Worm (Caenorhabditis elegans) whole organism, early embryonic: Measurements from ENCODE around the gene T09D3.9.

Experiments
- ama-1 ChIP-seq: fragments of 150-350 bp; optimal IDR thresholded peaks from 2 replicates; lab custom pipeline; 2014
- ceh-13 ChIP-seq: fragments of 200-800 bp; sonication (Bioruptor generic); optimal IDR thresholded peaks from 2 replicates; lab custom pipeline; 2018; ENCODE audit warnings: mild to moderate bottlenecking, missing genetic modification characterization, missing compliant biosample characterization
- flt-1 ChIP-seq: fragments of 200-800 bp; sonication (Bioruptor generic); IDR thresholded peaks from 2 replicates; pipeline ENCODE4 v1.3.6; 2022; ENCODE audit warnings: missing genetic modification characterization, missing compliant biosample characterization
- hnd-1 ChIP-seq: sonication (generic microtip); optimal IDR thresholded peaks from 2 replicates; lab custom pipeline; 2016; ENCODE audit warnings: missing genetic modification characterization, missing compliant biosample characterization

ce11 chrV:5334588-5334987 is 34.1 kb downstream of the T09D3.9 start, which contains the start of gene srg-28:
- no peak for TF ChIP-seq hnd-1
- no peak for TF ChIP-seq ama-1 (lab: Kevin White, UChicago)
- no peak for TF ChIP-seq ceh-13
- TF ChIP-seq flt-1, result no peak
